Worm (Caenorhabditis elegans): ENCODE measurements around the gene F34D10.4.

DNA sequence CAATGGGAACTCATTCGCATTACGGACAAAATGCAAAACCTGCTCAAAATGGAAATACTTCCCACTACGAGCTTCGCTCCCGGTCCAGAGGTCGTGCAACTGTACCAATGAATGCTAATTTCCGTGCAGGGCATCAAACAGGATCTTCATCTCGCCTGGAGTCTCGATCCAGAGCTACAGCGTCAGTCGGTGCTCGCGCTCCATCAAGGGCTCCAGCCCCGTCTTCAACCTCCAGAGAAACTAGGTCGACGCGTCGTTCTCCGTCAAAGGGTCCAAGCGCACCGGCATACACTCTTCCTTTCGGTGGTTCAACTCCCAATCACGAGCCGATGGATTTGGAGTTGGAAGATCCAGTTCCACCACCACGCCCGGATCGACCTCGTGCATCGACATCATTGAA lies 1.3 kb downstream of the F34D10.4 start:
- TF ChIP-seq ceh-82 (tag; optimal IDR thresholded peaks at IDR 0.05) (no peak), nhr-76 (tag; optimal IDR thresholded peaks at IDR 0.05) (no peak), pha-4 (tag; optimal IDR thresholded peaks at IDR 0.05) (no peak), ZK546.5 (tag; optimal IDR thresholded peaks at IDR 0.05) (no peak), nhr-23 (tag; optimal IDR thresholded peaks at IDR 0.05) (no peak), elt-3 (tag; optimal IDR thresholded peaks at IDR 0.05) (no peak), nhr-77 (tag; optimal IDR thresholded peaks at IDR 0.05) (no peak)

Data from whole organism, L3 larva.